Worm (Caenorhabditis elegans): ENCODE results near the gene F54D10.5.

ce11 chrII:3839562-3839961 is 31.6 kb upstream of the F54D10.5 start, which contains the start of gene C17A2.4:
- no peak for TF ChIP-seq dao-5 (tag; optimal IDR thresholded peaks at IDR 0.05)
- no peak for TF ChIP-seq W03F9.2 (tag; optimal IDR thresholded peaks at IDR 0.05)
- TF ChIP-seq him-1 (tag; optimal IDR thresholded peaks at IDR 0.05): no peak
